Fruit fly (Drosophila melanogaster): Measurements from ENCODE around the gene Traf4.

Gene Traf4

dm6 chr2L:4371516-4372136 lies 9.9 kb downstream of the Traf4 start:
- TF ChIP-seq CG12768 (GFP tag; optimal IDR thresholded peaks at IDR 0.05) (no peak), CG7101 (tag; optimal IDR thresholded peaks at IDR 0.05) (no peak), pad (GFP tag; optimal IDR thresholded peaks at IDR 0.05) (peak; percentile 93), tj (GFP tag; optimal IDR thresholded peaks at IDR 0.05) (peak; percentile 55), bab1 (GFP tag; optimal IDR thresholded peaks at IDR 0.05) (peak; percentile 33), Clk (GFP tag; optimal IDR thresholded peaks at IDR 0.05) (no peak), toe (GFP tag; optimal IDR thresholded peaks at IDR 0.05) (no peak)

- no peak for TF ChIP-seq CG5204 (GFP tag; optimal IDR thresholded peaks at IDR 0.05)
- TF ChIP-seq Clk (GFP tag; optimal IDR thresholded peaks at IDR 0.05) = no peak
- no peak for TF ChIP-seq CG7045 (GFP tag; optimal IDR thresholded peaks at IDR 0.05)
- no peak for TF ChIP-seq bab1 (GFP tag; optimal IDR thresholded peaks at IDR 0.05)
- no peak for TF ChIP-seq ovo (GFP tag; optimal IDR thresholded peaks at IDR 0.05)
- no peak for TF ChIP-seq CG1620 (GFP tag; optimal IDR thresholded peaks at IDR 0.05)
- TF ChIP-seq CG11617 (GFP tag; optimal IDR thresholded peaks at IDR 0.05) = no peak
- TF ChIP-seq toe (GFP tag; optimal IDR thresholded peaks at IDR 0.05) = no peak
- no peak for TF ChIP-seq tj (GFP tag; optimal IDR thresholded peaks at IDR 0.05)
- TF ChIP-seq Hr96 (GFP tag; optimal IDR thresholded peaks at IDR 0.05) = no peak
- TF ChIP-seq Mnt (GFP tag; optimal IDR thresholded peaks at IDR 0.05) = no peak
- TF ChIP-seq CG7101 (tag; optimal IDR thresholded peaks at IDR 0.05) = no peak
- no peak for TF ChIP-seq CG14711 (tag; optimal IDR thresholded peaks at IDR 0.05)
- no peak for TF ChIP-seq CG33017 (tag; optimal IDR thresholded peaks at IDR 0.05)
- TF ChIP-seq Crg-1 (GFP tag; optimal IDR thresholded peaks at IDR 0.05) = no peak
- TF ChIP-seq kay (GFP tag; ENCODE audit: borderline replicate concordance) = no peak
- TF ChIP-seq cnc (optimal IDR thresholded peaks at IDR 0.05) = no peak
- TF ChIP-seq CG12768 (GFP tag; optimal IDR thresholded peaks at IDR 0.05) = no peak
- TF ChIP-seq cic (GFP tag; optimal IDR thresholded peaks at IDR 0.05) = no peak
- no peak for TF ChIP-seq pad (GFP tag; optimal IDR thresholded peaks at IDR 0.05)
Observed at dm6 chr2L:4372802-4373570, 11.3 kb downstream of the Traf4 start.

DNA sequence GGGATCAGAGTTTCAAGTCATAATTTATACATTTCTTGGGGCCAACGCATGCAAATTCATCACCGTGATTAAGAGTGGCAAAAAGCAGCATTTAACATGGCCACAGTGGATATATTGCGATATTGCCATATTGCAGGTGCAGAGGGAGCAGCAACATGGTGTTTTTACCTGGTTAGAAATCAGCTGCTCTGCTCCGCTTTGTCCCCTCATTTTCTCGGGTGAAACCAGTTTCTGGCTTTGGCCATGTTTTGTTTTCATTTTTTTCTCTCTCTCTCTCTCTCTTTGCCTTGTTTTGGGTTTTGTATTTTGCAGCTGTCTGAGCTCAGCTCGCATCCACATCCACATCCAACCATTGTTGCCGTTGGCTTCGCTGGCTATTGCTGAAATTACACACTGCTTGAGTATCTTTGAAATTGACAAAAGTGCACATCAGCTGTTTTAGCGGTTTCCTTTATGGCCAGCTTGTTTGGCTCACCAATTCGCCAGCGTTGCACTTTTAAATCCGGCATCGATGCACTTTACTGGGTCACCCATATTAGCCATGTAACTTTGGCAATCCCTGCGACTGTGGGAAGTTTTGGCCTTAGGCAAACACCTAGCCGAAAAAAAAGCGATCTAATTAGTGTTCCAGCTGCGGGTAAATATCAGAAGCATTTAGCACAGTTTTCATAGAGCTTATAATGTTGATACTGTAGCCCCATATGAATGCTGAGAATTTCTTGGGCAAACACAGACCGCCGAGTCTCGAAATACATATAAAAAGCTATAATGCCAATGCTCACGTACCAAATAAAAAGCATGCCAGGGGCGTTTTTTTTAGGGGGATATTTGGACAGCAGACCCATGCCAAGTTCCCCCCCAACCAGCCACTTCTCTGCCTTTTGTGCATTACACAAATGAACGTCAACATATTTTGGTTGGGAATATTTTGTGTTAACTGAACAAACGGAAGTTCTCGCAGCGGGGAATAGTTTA lies 13.6 kb downstream of the Traf4 start:
- TF ChIP-seq CG12768 (GFP tag; optimal IDR thresholded peaks at IDR 0.05) = no peak
- no peak for TF ChIP-seq CG5204 (GFP tag; optimal IDR thresholded peaks at IDR 0.05)
- TF ChIP-seq tj (GFP tag; optimal IDR thresholded peaks at IDR 0.05) = peak; percentile 98
- no peak for TF ChIP-seq kay (GFP tag; ENCODE audit: borderline replicate concordance)
- no peak for TF ChIP-seq CG7045 (GFP tag; optimal IDR thresholded peaks at IDR 0.05)
- TF ChIP-seq Clk (GFP tag; optimal IDR thresholded peaks at IDR 0.05) = no peak
- TF ChIP-seq toe (GFP tag; optimal IDR thresholded peaks at IDR 0.05) = no peak
- TF ChIP-seq CG1620 (GFP tag; optimal IDR thresholded peaks at IDR 0.05) = no peak

dm6 chr2L:4377747-4378146 lies 16.0 kb downstream of the Traf4 start:
- TF ChIP-seq ovo (GFP tag; optimal IDR thresholded peaks at IDR 0.05) = no peak
- no peak for TF ChIP-seq CG5204 (GFP tag; optimal IDR thresholded peaks at IDR 0.05)
- TF ChIP-seq Clk (GFP tag; optimal IDR thresholded peaks at IDR 0.05) = no peak
- no peak for TF ChIP-seq CG12768 (GFP tag; optimal IDR thresholded peaks at IDR 0.05)
- no peak for TF ChIP-seq bab1 (GFP tag; optimal IDR thresholded peaks at IDR 0.05)
- TF ChIP-seq toe (GFP tag; optimal IDR thresholded peaks at IDR 0.05) = no peak
- TF ChIP-seq CG1620 (GFP tag; optimal IDR thresholded peaks at IDR 0.05) = no peak
- no peak for TF ChIP-seq kay (GFP tag; ENCODE audit: borderline replicate concordance)
- TF ChIP-seq Hr96 (GFP tag; optimal IDR thresholded peaks at IDR 0.05) = no peak
- no peak for TF ChIP-seq cnc (optimal IDR thresholded peaks at IDR 0.05)
- TF ChIP-seq tj (GFP tag; optimal IDR thresholded peaks at IDR 0.05) = no peak
- no peak for TF ChIP-seq CG7045 (GFP tag; optimal IDR thresholded peaks at IDR 0.05)
- no peak for TF ChIP-seq pad (GFP tag; optimal IDR thresholded peaks at IDR 0.05)
- no peak for TF ChIP-seq CG11617 (GFP tag; optimal IDR thresholded peaks at IDR 0.05)
- TF ChIP-seq Crg-1 (GFP tag; optimal IDR thresholded peaks at IDR 0.05) = no peak
- TF ChIP-seq CG33017 (tag; optimal IDR thresholded peaks at IDR 0.05) = no peak
- no peak for TF ChIP-seq CG14711 (tag; optimal IDR thresholded peaks at IDR 0.05)

- TF ChIP-seq CG33017 (tag; optimal IDR thresholded peaks at IDR 0.05) (no peak), bab1 (GFP tag; optimal IDR thresholded peaks at IDR 0.05) (no peak), tj (GFP tag; optimal IDR thresholded peaks at IDR 0.05) (no peak), toe (GFP tag; optimal IDR thresholded peaks at IDR 0.05) (no peak), CG5204 (GFP tag; optimal IDR thresholded peaks at IDR 0.05) (no peak), Hr96 (GFP tag; optimal IDR thresholded peaks at IDR 0.05) (no peak), Clk (GFP tag; optimal IDR thresholded peaks at IDR 0.05) (no peak), CG1620 (GFP tag; optimal IDR thresholded peaks at IDR 0.05) (no peak), cic (GFP tag; optimal IDR thresholded peaks at IDR 0.05) (no peak), CG11617 (GFP tag; optimal IDR thresholded peaks at IDR 0.05) (no peak), Mnt (GFP tag; optimal IDR thresholded peaks at IDR 0.05) (no peak)
Observed at dm6 chr2L:4378380-4378779, 16.7 kb downstream of the Traf4 start.

Data from whole organism, adult.